Worm (Caenorhabditis elegans) whole organism, midembryonic: ENCODE measurements around the gene F54H12.10.

Experiments used
- klf-2 ChIP-seq: fragments of 200-800 bp; sonication (Bioruptor generic); conservative IDR thresholded peaks from 2 replicates; pipeline ENCODE4 v1.3.6; 2022; ENCODE audit warnings: missing genetic modification reagents, missing genetic modification characterization, missing compliant biosample characterization
- med-1 ChIP-seq: sonication (generic microtip); optimal IDR thresholded peaks from 2 replicates; lab custom pipeline; 2017; ENCODE audit warnings: missing genetic modification characterization, mild to moderate bottlenecking, missing compliant biosample characterization, antibody characterized with exemption, missing genetic modification reagents; ENCODE audit not compliant: insufficient read depth
- tab-1 ChIP-seq: fragments of 200-800 bp; sonication (Bioruptor generic); IDR thresholded peaks from 2 replicates; pipeline ENCODE4 v1.3.6; 2022; ENCODE audit warnings: missing genetic modification characterization, missing compliant biosample characterization
- ztf-29 ChIP-seq: fragments of 200-800 bp; sonication (Bioruptor generic); IDR thresholded peaks from 2 replicates; pipeline ENCODE4 v1.3.6; 2022; ENCODE audit warnings: missing genetic modification reagents, missing genetic modification characterization, missing compliant biosample characterization

DNA sequence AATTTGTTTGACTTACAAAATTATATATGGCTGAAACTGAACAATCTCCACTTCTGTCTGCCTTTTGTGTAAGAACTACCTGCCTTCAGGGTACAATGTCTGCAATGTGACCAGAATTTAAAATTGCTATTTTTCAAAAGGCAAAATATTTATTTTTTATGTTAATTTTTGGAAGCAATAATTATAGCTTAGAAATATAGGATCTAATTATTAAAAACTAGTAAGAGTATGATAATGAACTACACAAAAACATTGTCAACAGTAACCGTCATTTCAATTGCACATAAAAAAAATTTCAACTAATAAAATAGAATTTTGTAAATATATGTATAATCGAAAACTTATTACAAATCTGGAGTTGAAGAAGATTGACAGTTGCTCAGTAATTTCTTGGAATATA lies 1.8 kb downstream of the F54H12.10 start, which contains the start of gene C29E4.9:
- no peak for TF ChIP-seq klf-2 (GFP tag; lab: Robert Waterston, UW)
- TF ChIP-seq ztf-29 (GFP tag; lab: Robert Waterston, UW), result no peak
- TF ChIP-seq med-1 (GFP tag; lab: Kevin White, UChicago), result no peak
- TF ChIP-seq tab-1 (GFP tag; lab: Robert Waterston, UW), result no peak
